Fruit fly (Drosophila melanogaster) whole organism, embryonic: ENCODE data around the gene dob.

Experiments used
- Blimp-1 ChIP-seq: fragments of 200-800 bp; sonication (Bioruptor generic); optimal IDR thresholded peaks from 3 replicates; lab custom pipeline; 2018; ENCODE audit warnings: missing biosample characterization, missing genetic modification characterization, mild to moderate bottlenecking, moderate library complexity, missing genetic modification reagents
- BtbVII ChIP-seq: fragments of 200-800 bp; sonication (Bioruptor generic); optimal IDR thresholded peaks from 3 replicates; lab custom pipeline; 2017; ENCODE audit warnings: missing biosample characterization, mild to moderate bottlenecking, missing genetic modification characterization
- CG12744 ChIP-seq: fragments of 200-800 bp; sonication (Bioruptor generic); optimal IDR thresholded peaks from 2 replicates; lab custom pipeline; 2016; ENCODE audit warnings: missing biosample characterization, missing genetic modification characterization
- CG14441 ChIP-seq: fragments of 200-800 bp; sonication (Bioruptor generic); IDR thresholded peaks from 2 replicates; pipeline ENCODE4 v1.3.6; 2022; ENCODE audit warnings: missing biosample characterization, missing genetic modification characterization
- CG17612 ChIP-seq: fragments of 200-800 bp; sonication (Bioruptor generic); IDR thresholded peaks from 2 replicates; pipeline ENCODE4 v1.3.6; 2022; ENCODE audit warnings: missing biosample characterization, missing genetic modification characterization
- CG31441 ChIP-seq: fragments of 200-800 bp; sonication (Bioruptor generic); IDR thresholded peaks from 2 replicates; pipeline ENCODE4 v1.3.6; 2022; ENCODE audit warnings: missing biosample characterization, missing genetic modification characterization
- CG3163 ChIP-seq: fragments of 200-800 bp; sonication (Bioruptor generic); optimal IDR thresholded peaks from 3 replicates; lab custom pipeline; 2016; ENCODE audit warnings: missing biosample characterization, missing genetic modification characterization
- CG33557 ChIP-seq: fragments of 200-800 bp; sonication (Bioruptor generic); optimal IDR thresholded peaks from 2 replicates; lab custom pipeline; 2019; ENCODE audit warnings: missing biosample characterization, mild to moderate bottlenecking, missing genetic modification characterization, moderate library complexity
- CG34376 ChIP-seq: fragments of 200-800 bp; sonication (Bioruptor generic); optimal IDR thresholded peaks from 2 replicates; lab custom pipeline; 2018; ENCODE audit warnings: missing biosample characterization, mild to moderate bottlenecking, missing genetic modification characterization
- CG43689 ChIP-seq: fragments of 200-800 bp; sonication (Bioruptor generic); IDR thresholded peaks from 2 replicates; pipeline ENCODE4 v1.3.6; 2022; ENCODE audit warnings: missing biosample characterization, missing genetic modification characterization
- CG6175 ChIP-seq: fragments of 200-800 bp; sonication (Bioruptor generic); IDR thresholded peaks from 3 replicates; pipeline ENCODE4 v1.3.6; 2022; ENCODE audit warnings: missing biosample characterization, missing genetic modification characterization
- CG6654 ChIP-seq: fragments of 200-800 bp; sonication (Bioruptor generic); optimal IDR thresholded peaks from 2 replicates; lab custom pipeline; 2017; ENCODE audit warnings: missing biosample characterization, mild to moderate bottlenecking, missing genetic modification characterization
- CG6765 ChIP-seq: fragments of 200-800 bp; sonication (Bioruptor generic); optimal IDR thresholded peaks from 3 replicates; lab custom pipeline; 2017; ENCODE audit warnings: missing biosample characterization, mild to moderate bottlenecking, missing genetic modification characterization
- CG6791 ChIP-seq: fragments of 200-800 bp; sonication (Bioruptor generic); IDR thresholded peaks from 3 replicates; pipeline ENCODE4 v1.3.6; 2022; ENCODE audit warnings: missing biosample characterization, missing genetic modification characterization; ENCODE audit not compliant: partially characterized antibody
- CG7963 ChIP-seq: fragments of 200-800 bp; sonication (Bioruptor generic); IDR thresholded peaks from 3 replicates; pipeline ENCODE4 v1.3.6; 2022; ENCODE audit warnings: missing biosample characterization, missing genetic modification characterization; ENCODE audit not compliant: partially characterized antibody
- CG8765 ChIP-seq: fragments of 200-800 bp; sonication (Bioruptor generic); IDR thresholded peaks from 2 replicates; pipeline ENCODE4 v1.3.6; 2022; ENCODE audit warnings: missing biosample characterization, missing genetic modification characterization
- CG9797 ChIP-seq: fragments of 200-800 bp; sonication (Bioruptor generic); optimal IDR thresholded peaks from 3 replicates; lab custom pipeline; 2018; ENCODE audit warnings: missing biosample characterization, mild to moderate bottlenecking, missing genetic modification characterization
- CG9817 ChIP-seq: fragments of 200-800 bp; sonication (Bioruptor generic); optimal IDR thresholded peaks from 2 replicates; lab custom pipeline; 2018; ENCODE audit warnings: missing biosample characterization, mild to moderate bottlenecking, missing genetic modification characterization, moderate library complexity
- D19B ChIP-seq: fragments of 200-800 bp; sonication (Bioruptor generic); optimal IDR thresholded peaks from 2 replicates; lab custom pipeline; 2017; ENCODE audit warnings: missing biosample characterization, mild to moderate bottlenecking, missing genetic modification characterization
- Dfd ChIP-seq, 2 experiments: fragments of >200 bp; optimal IDR thresholded peaks; 2 replicates each; lab custom pipeline; 2017; ENCODE audit warnings: missing biosample characterization in 2 of 2, missing genetic modification characterization in 2 of 2
- E2f2 ChIP-seq: fragments of 200-800 bp; sonication (Bioruptor generic); IDR thresholded peaks from 2 replicates; pipeline ENCODE4 v1.3.6; 2022; ENCODE audit warnings: missing biosample characterization, missing genetic modification characterization
- Eip74EF ChIP-seq, 2 experiments: fragments of 200-800 bp in 1 of 2; fragments of >200 bp in 1 of 2; sonication (Bioruptor generic) in 1 of 2; optimal IDR thresholded peaks; 2 replicates each; lab custom pipeline; 2017 to 2019; ENCODE audit warnings: missing biosample characterization in 2 of 2, missing genetic modification characterization in 2 of 2, mild to moderate bottlenecking in 1 of 2, moderate library complexity in 1 of 2
- Ets65A ChIP-seq: fragments of 200-800 bp; sonication (Bioruptor generic); peaks from one replicate; lab custom pipeline; 2016; ENCODE audit warnings: missing biosample characterization, missing genetic modification characterization
- H15 ChIP-seq: fragments of 200-800 bp; sonication (Bioruptor generic); IDR thresholded peaks from 3 replicates; pipeline ENCODE4 v1.3.6; 2022; ENCODE audit warnings: missing biosample characterization, missing genetic modification characterization
- Nf-YC ChIP-seq: fragments of 200-800 bp; optimal IDR thresholded peaks from 3 replicates; lab custom pipeline; 2019; ENCODE audit warnings: missing biosample characterization, mild to moderate bottlenecking, missing genetic modification characterization, moderate library complexity
- Sry-δ ChIP-seq: fragments of 200-800 bp; sonication (Bioruptor generic); optimal IDR thresholded peaks from 2 replicates; lab custom pipeline; 2016; ENCODE audit warnings: missing biosample characterization, missing genetic modification characterization
- Trl ChIP-seq, 3 experiments: fragments of >200 bp in 2 of 3; fragments of 200-800 bp in 1 of 3; sonication (Bioruptor generic) in 1 of 3; optimal IDR thresholded peaks; 2 replicates in 1 of 3; 3 replicates in 2 of 3; lab custom pipeline; 2016 to 2017; ENCODE audit warnings: missing biosample characterization in 1 of 3, missing genetic modification characterization in 1 of 3
- abd-A ChIP-seq: fragments of 200-800 bp; sonication (Bioruptor generic); optimal IDR thresholded peaks from 3 replicates; lab custom pipeline; 2019; ENCODE audit warnings: missing biosample characterization, mild to moderate bottlenecking, missing genetic modification characterization, moderate library complexity
- br ChIP-seq: fragments of >200 bp; optimal IDR thresholded peaks from 2 replicates; lab custom pipeline; 2017
- caup ChIP-seq: fragments of 200-800 bp; sonication (Bioruptor generic); optimal IDR thresholded peaks from 3 replicates; lab custom pipeline; 2017; ENCODE audit warnings: missing biosample characterization, mild to moderate bottlenecking, missing genetic modification characterization, moderate library complexity; ENCODE audit not compliant: severe bottlenecking
- dysf ChIP-seq: fragments of 200-800 bp; sonication (Bioruptor generic); IDR thresholded peaks from 3 replicates; pipeline ENCODE4 v1.3.6; 2022; ENCODE audit warnings: missing biosample characterization, missing genetic modification characterization
- fd64A ChIP-seq: fragments of 200-800 bp; sonication (Bioruptor generic); optimal IDR thresholded peaks from 3 replicates; lab custom pipeline; 2018; ENCODE audit warnings: missing biosample characterization, mild to moderate bottlenecking, missing genetic modification characterization
- hbn ChIP-seq: fragments of 200-800 bp; sonication (Bioruptor generic); IDR thresholded peaks from 2 replicates; pipeline ENCODE4 v1.3.6; 2022; ENCODE audit warnings: missing biosample characterization, missing genetic modification characterization; ENCODE audit not compliant: partially characterized antibody
- insv ChIP-seq, 2 experiments: fragments of 200-800 bp; sonication (Bioruptor generic); optimal IDR thresholded peaks; 3 replicates each; lab custom pipeline; 2016 to 2018; ENCODE audit warnings: missing biosample characterization in 2 of 2, missing genetic modification characterization in 2 of 2
- knrl ChIP-seq: fragments of 200-800 bp; sonication (Bioruptor generic); IDR thresholded peaks from 3 replicates; pipeline ENCODE4 v1.3.6; 2022; ENCODE audit warnings: missing biosample characterization, missing genetic modification characterization; ENCODE audit not compliant: partially characterized antibody
- lbe ChIP-seq: fragments of 200-800 bp; sonication (Bioruptor generic); optimal IDR thresholded peaks from 2 replicates; lab custom pipeline; 2016; ENCODE audit warnings: missing biosample characterization, mild to moderate bottlenecking, missing genetic modification characterization
- nau ChIP-seq: fragments of 200-800 bp; sonication (Bioruptor generic); optimal IDR thresholded peaks from 3 replicates; lab custom pipeline; 2017; ENCODE audit warnings: missing biosample characterization, mild to moderate bottlenecking, missing genetic modification characterization, missing genetic modification reagents
- nerfin-2 ChIP-seq: fragments of 200-800 bp; sonication (Bioruptor generic); IDR thresholded peaks from 2 replicates; pipeline ENCODE4 v1.3.6; 2022; ENCODE audit warnings: missing biosample characterization, missing genetic modification characterization; ENCODE audit not compliant: partially characterized antibody
- peb ChIP-seq: fragments of 200-800 bp; sonication (Bioruptor generic); IDR thresholded peaks from 2 replicates; pipeline ENCODE4 v1.3.6; 2022; ENCODE audit warnings: missing biosample characterization, missing genetic modification characterization
- pho ChIP-seq: fragments of 200-800 bp; sonication (Bioruptor generic); optimal IDR thresholded peaks from 2 replicates; lab custom pipeline; 2016; ENCODE audit warnings: missing biosample characterization, missing genetic modification characterization
- repo ChIP-seq: fragments of 200-800 bp; sonication (Bioruptor generic); optimal IDR thresholded peaks from 2 replicates; lab custom pipeline; 2016; ENCODE audit warnings: missing biosample characterization, missing genetic modification characterization
- rib ChIP-seq: fragments of 200-800 bp; sonication (Bioruptor generic); IDR thresholded peaks from 2 replicates; pipeline ENCODE4 v1.3.6; 2022; ENCODE audit warnings: missing biosample characterization, missing genetic modification characterization
- schlank ChIP-seq: fragments of 200-800 bp; sonication (Bioruptor generic); optimal IDR thresholded peaks from 2 replicates; lab custom pipeline; 2018; ENCODE audit warnings: missing biosample characterization, mild to moderate bottlenecking, missing genetic modification characterization
- sens ChIP-seq: fragments of 200-800 bp; sonication (Bioruptor generic); peaks from one replicate; lab custom pipeline; 2016; ENCODE audit warnings: missing biosample characterization, missing genetic modification characterization
- sim ChIP-seq: fragments of 200-800 bp; sonication (Bioruptor generic); IDR thresholded peaks from 2 replicates; pipeline ENCODE4 v1.3.6; 2022; ENCODE audit warnings: missing biosample characterization, missing genetic modification characterization
- slp2 ChIP-seq: fragments of 200-800 bp; sonication (Bioruptor generic); optimal IDR thresholded peaks from 2 replicates; lab custom pipeline; 2016; ENCODE audit warnings: missing biosample characterization, missing genetic modification characterization
- tll ChIP-seq, 2 experiments: fragments of 200-800 bp in 1 of 2; fragments of >200 bp in 1 of 2; sonication (Bioruptor generic) in 1 of 2; optimal IDR thresholded peaks; 2 replicates each; lab custom pipeline; 2017 to 2019; ENCODE audit warnings: missing biosample characterization in 2 of 2, missing genetic modification characterization in 2 of 2, mild to moderate bottlenecking in 1 of 2, moderate library complexity in 1 of 2
- zfh1 ChIP-seq: fragments of 200-800 bp; sonication (Bioruptor generic); IDR thresholded peaks from 3 replicates; pipeline ENCODE4 v1.3.6; 2022; ENCODE audit warnings: missing biosample characterization, missing genetic modification characterization

Gene dob

dm6 chrX:15085777-15086510, 19.1 kb downstream of the dob start, which contains the start of the genes CG15027 and Dbct (continued):
- TF ChIP-seq H15 (GFP tag; lab: Robert Waterston, UW) (0 out of 3 replicates have a peak, but pooled peaks have one; percentile 43), Trl (optimal IDR thresholded peaks at IDR 0.05; lab: Kevin White, UChicago) (no peak), Trl (GFP tag; optimal IDR thresholded peaks at IDR 0.05; lab: Kevin White, UChicago) (no peak), zfh1 (peak; percentile 73), pho (GFP tag; lab: Kevin White, UChicago) (peak; percentile 25), CG6175 (GFP tag; lab: Robert Waterston, UW) (no peak), CG34376 (GFP tag; lab: Kevin White, UChicago) (peak; percentile 35), CG12744 (GFP tag; lab: Kevin White, UChicago) (no peak), knrl (GFP tag; lab: Robert Waterston, UW) (peak; percentile 81), CG43689 (no peak), D19B (GFP tag; lab: Kevin White, UChicago) (no peak), insv (GFP tag; optimal IDR thresholded peaks at IDR 0.05; lab: Kevin White, UChicago) (peak in 1 of 2 experiments; percentile 30), caup (peak; percentile 4), slp2 (GFP tag; lab: Kevin White, UChicago) (no peak), Sry-δ (GFP tag; lab: Kevin White, UChicago) (peak; percentile 74), dysf (GFP tag; lab: Robert Waterston, UW) (peak; percentile 74), rib (GFP tag; lab: Robert Waterston, UW) (0 out of 2 replicates have a peak, but pooled peaks have one; percentile 34), CG31441 (GFP tag; lab: Robert Waterston, UW) (peak; percentile 51; the same call in 1 of the 2 replicates), CG6791 (GFP tag; lab: Robert Waterston, UW) (peak; percentile 49; the same call in 2 of the 3 replicates), lbe (GFP tag; lab: Kevin White, UChicago) (peak; percentile 80), repo (GFP tag; lab: Kevin White, UChicago) (no peak), Nf-YC (tag; lab: Kevin White, UChicago) (peak; percentile 76), hbn (GFP tag; lab: Robert Waterston, UW) (peak; percentile 64; the same call in 1 of the 2 replicates), CG9817 (peak; percentile 74), peb (GFP tag; lab: Robert Waterston, UW) (peak; percentile 40; the same call in 1 of the 2 replicates), abd-A (tag; lab: Kevin White, UChicago) (peak; percentile 36), CG33557 (peak; percentile 67), Eip74EF (GFP tag; optimal IDR thresholded peaks at IDR 0.05; lab: Kevin White, UChicago) (no peak), tll (GFP tag; optimal IDR thresholded peaks at IDR 0.05; lab: Kevin White, UChicago) (no peak), nerfin-2 (GFP tag; lab: Robert Waterston, UW) (no peak), br (no peak), CG17612 (GFP tag; lab: Robert Waterston, UW) (no peak), schlank (tag; lab: Kevin White, UChicago) (no peak), fd64A (GFP tag; lab: Kevin White, UChicago) (no peak), CG14441 (GFP tag; lab: Robert Waterston, UW) (peak; percentile 67), CG3163 (no peak), CG9797 (GFP tag; lab: Kevin White, UChicago) (no peak), sim (GFP tag; lab: Robert Waterston, UW) (no peak), CG6765 (GFP tag; lab: Kevin White, UChicago) (peak; percentile 27), Ets65A (GFP tag; lab: Kevin White, UChicago) (peak; percentile 92), Dfd (GFP tag; optimal IDR thresholded peaks at IDR 0.05; lab: Kevin White, UChicago) (no peak), Blimp-1 (GFP tag; lab: Kevin White, UChicago) (peak; percentile 47), CG6654 (GFP tag; lab: Kevin White, UChicago) (no peak), E2f2 (peak; percentile 22; the same call in 1 of the 2 replicates), CG7963 (GFP tag; lab: Robert Waterston, UW) (no peak), sens (peak; percentile 6), BtbVII (GFP tag; lab: Kevin White, UChicago) (no peak), nau (GFP tag; lab: Kevin White, UChicago) (peak; percentile 13), CG8765 (peak; percentile 26; the same call in 1 of the 2 replicates)
